Worm (Caenorhabditis elegans): ENCODE measurements around the gene ZC376.8.
A peak's percentile ranks its signal among the peaks of the same experiment; 100 is the strongest.

Gene ZC376.8

DNA sequence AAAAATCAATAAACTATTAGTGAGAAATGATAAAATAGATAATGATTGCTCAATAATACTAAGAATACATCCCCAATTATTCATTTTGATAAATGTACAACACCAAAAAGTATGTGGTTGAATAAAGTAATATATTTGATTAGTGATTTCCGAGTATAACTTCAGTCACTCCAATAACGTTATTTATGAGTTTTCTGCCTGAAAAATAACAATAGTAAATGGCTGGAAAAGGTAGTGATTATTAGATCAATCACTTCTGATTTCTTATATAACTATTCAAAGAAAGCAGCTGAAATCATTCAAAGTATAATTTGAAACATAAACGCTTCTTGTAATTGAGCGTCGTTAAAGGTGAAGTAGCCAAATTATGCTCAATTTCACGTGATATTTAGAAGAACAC, 30.7 kb downstream of the ZC376.8 start, which contains the start of gene str-230:
TSS of gene str-230 (minus strand) at position 101 of the 400 bp plus-strand sequence.
- no peak for TF ChIP-seq dpl-1 (GFP tag; optimal IDR thresholded peaks at IDR 0.05)
- TF ChIP-seq bed-1 (GFP tag; IDR thresholded peaks at IDR 0.05): no peak
- TF ChIP-seq atf-7 (tag; optimal IDR thresholded peaks at IDR 0.05): no peak
- no peak for TF ChIP-seq madf-10 (tag; optimal IDR thresholded peaks at IDR 0.05)
- TF ChIP-seq K12H6.12 (tag; optimal IDR thresholded peaks at IDR 0.05): no peak
- no peak for TF ChIP-seq Y56A3A.18 (GFP tag; IDR thresholded peaks at IDR 0.05)
- no peak for TF ChIP-seq C17E4.6 (GFP tag; IDR thresholded peaks at IDR 0.05)
- no peak for TF ChIP-seq ZK185.1 (tag; optimal IDR thresholded peaks at IDR 0.05; ENCODE audit: poor library complexity, severe bottlenecking)
- no peak for TF ChIP-seq ztf-6 (GFP tag; IDR thresholded peaks at IDR 0.05)
- TF ChIP-seq F55B11.4 (tag; optimal IDR thresholded peaks at IDR 0.05; ENCODE audit: borderline replicate concordance, insufficient read depth): no peak
- no peak for TF ChIP-seq zfh-2 (GFP tag; conservative IDR thresholded peaks at IDR 0.05)
- TF ChIP-seq F22D6.2 (tag; optimal IDR thresholded peaks at IDR 0.05): no peak

DNA sequence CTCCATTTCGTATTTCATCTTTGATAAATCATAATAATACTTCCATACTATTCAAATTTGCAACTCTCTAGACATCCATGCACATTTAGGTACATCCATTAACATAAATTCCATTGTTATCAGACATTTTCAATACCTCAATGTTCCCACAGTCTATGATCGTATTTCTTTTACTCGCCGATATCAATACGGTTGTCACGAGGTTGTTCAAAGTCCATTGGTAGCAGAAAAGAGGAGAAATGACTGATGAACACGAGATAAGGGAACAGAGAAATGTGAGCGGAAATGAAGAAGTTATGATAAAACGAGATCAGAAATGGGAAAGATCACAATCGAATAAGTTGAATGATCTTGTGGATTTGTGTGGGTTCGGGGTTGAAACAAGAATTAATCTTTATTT, 32.8 kb downstream of the ZC376.8 start:
- no peak for TF ChIP-seq egl-18 (GFP tag; IDR thresholded peaks at IDR 0.05)
- 0 out of 2 replicates have a peak, but pooled peaks have one; percentile 43 for TF ChIP-seq egl-44 (GFP tag; IDR thresholded peaks at IDR 0.05)
- TF ChIP-seq let-607 (tag; optimal IDR thresholded peaks at IDR 0.05): no peak
- peak; percentile 50 for TF ChIP-seq nhr-80 (tag; optimal IDR thresholded peaks at IDR 0.05)

DNA sequence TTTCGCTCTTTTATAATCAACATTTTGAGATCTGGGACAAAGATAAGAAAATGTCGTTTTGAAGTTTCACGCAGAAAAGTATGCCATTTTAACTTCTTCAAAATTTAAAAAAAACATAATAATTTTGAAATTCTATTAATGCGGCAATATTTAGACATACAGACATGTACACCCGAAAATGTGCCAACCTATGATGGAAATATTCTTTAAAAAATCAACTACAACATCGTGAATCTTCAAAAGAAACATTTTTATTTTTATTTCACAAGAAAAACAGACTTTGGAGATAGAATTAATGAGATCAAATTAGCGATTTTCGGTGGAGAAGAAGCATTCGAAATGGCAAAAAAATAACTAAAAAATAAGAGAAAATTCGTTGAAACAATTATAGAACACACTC, 35.1 kb downstream of the ZC376.8 start, which contains the start of gene T16A9.5:
TSS of gene T16A9.5 (minus strand) at position 101 of the 400 bp plus-strand sequence.
- TF ChIP-seq mes-4 (tag; optimal IDR thresholded peaks at IDR 0.05) (no peak), zim-3 (tag; optimal IDR thresholded peaks at IDR 0.05) (no peak), repo-1 (tag; optimal IDR thresholded peaks at IDR 0.05) (no peak), ztf-18 (tag; optimal IDR thresholded peaks at IDR 0.05) (no peak), F22D6.2 (tag; optimal IDR thresholded peaks at IDR 0.05) (no peak), atf-7 (tag; optimal IDR thresholded peaks at IDR 0.05) (no peak), bed-1 (GFP tag; IDR thresholded peaks at IDR 0.05) (no peak), F10E7.11 (tag; optimal IDR thresholded peaks at IDR 0.05) (no peak), nhr-27 (tag; optimal IDR thresholded peaks at IDR 0.05) (no peak), nhr-90 (tag; optimal IDR thresholded peaks at IDR 0.05) (no peak)

DNA sequence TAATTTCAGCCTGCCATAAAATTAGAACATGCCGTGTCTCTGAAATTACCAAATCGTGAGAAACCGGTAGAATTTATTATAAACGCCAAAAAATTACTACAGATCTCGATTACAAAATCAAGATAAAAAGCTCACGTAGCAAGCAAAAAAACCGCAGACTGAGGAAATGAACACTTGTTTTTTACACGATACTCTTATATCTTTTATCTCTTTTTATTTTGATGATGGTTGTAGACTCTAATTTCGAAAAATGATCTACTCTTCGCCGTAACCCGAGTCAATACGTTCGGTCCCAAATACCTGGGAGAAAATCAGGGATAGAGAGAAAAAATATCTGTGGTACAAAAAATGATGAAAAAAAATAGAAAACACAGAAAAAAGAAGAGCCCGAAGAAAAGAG, 43.1 kb downstream of the ZC376.8 start:
- TF ChIP-seq F57A8.1 (GFP tag; optimal IDR thresholded peaks at IDR 0.05) (no peak), nfya-2 (GFP tag; IDR thresholded peaks at IDR 0.05) (no peak), dox-1 (GFP tag; IDR thresholded peaks at IDR 0.05) (no peak), nhr-90 (tag; optimal IDR thresholded peaks at IDR 0.05) (no peak), B0035.1 (tag; optimal IDR thresholded peaks at IDR 0.05) (no peak), F57C9.4 (tag; optimal IDR thresholded peaks at IDR 0.05) (no peak), chd-7 (tag; optimal IDR thresholded peaks at IDR 0.05) (no peak), pbrm-1 (GFP tag; IDR thresholded peaks at IDR 0.05) (no peak), T26A5.8 (tag; optimal IDR thresholded peaks at IDR 0.05) (no peak), Y53G8AR.9 (GFP tag; conservative IDR thresholded peaks at IDR 0.05) (no peak), lsl-1 (GFP tag; optimal IDR thresholded peaks at IDR 0.05) (no peak), hlh-12 (tag; optimal IDR thresholded peaks at IDR 0.05) (no peak), ztf-22 (GFP tag; optimal IDR thresholded peaks at IDR 0.05) (no peak), ztf-26 (tag; optimal IDR thresholded peaks at IDR 0.05) (no peak), mcd-1 (GFP tag; IDR thresholded peaks at IDR 0.05) (no peak), F33H1.4 (GFP tag; IDR thresholded peaks at IDR 0.05) (no peak), ztf-25 (GFP tag; IDR thresholded peaks at IDR 0.05) (no peak), attf-5 (GFP tag; optimal IDR thresholded peaks at IDR 0.05) (no peak)

Data from whole organism, young adult.